Worm (Caenorhabditis elegans) whole organism, L3 larva: Measurements from ENCODE around the gene sptl-1.

Experiments used
- R02D3.7 ChIP-seq: fragments of 150-350 bp; optimal IDR thresholded peaks from 2 replicates; lab custom pipeline; 2014; ENCODE audit warnings: missing biosample characterization, missing genetic modification characterization
- ZK546.5 ChIP-seq: sonication (generic microtip); optimal IDR thresholded peaks from 2 replicates; lab custom pipeline; 2017; ENCODE audit warnings: missing biosample characterization, missing genetic modification characterization
- aly-2 ChIP-seq: fragments of 150-350 bp; optimal IDR thresholded peaks from 2 replicates; lab custom pipeline; 2014; ENCODE audit warnings: missing biosample characterization, missing genetic modification characterization
- ama-1 ChIP-seq: fragments of 150-350 bp; optimal IDR thresholded peaks from 2 replicates; lab custom pipeline; 2018
- ceh-16 ChIP-seq: sonication (generic microtip); optimal IDR thresholded peaks from 2 replicates; lab custom pipeline; 2017; ENCODE audit warnings: missing biosample characterization, missing genetic modification characterization
- ceh-28 ChIP-seq: fragments of 150-350 bp; optimal IDR thresholded peaks from 2 replicates; lab custom pipeline; 2014; ENCODE audit warnings: missing biosample characterization, missing genetic modification reagents, missing genetic modification characterization
- ceh-82 ChIP-seq: fragments of 150-350 bp; optimal IDR thresholded peaks from 2 replicates; lab custom pipeline; 2014; ENCODE audit warnings: missing biosample characterization, missing genetic modification characterization
- ceh-9 ChIP-seq: sonication (generic microtip); optimal IDR thresholded peaks from 2 replicates; lab custom pipeline; 2018; ENCODE audit warnings: missing biosample characterization, missing genetic modification characterization
- daf-12 ChIP-seq: fragments of 150-350 bp; optimal IDR thresholded peaks from 2 replicates; lab custom pipeline; 2014; ENCODE audit warnings: missing biosample characterization, missing genetic modification reagents, missing genetic modification characterization
- egl-27 ChIP-seq: sonication (generic microtip); optimal IDR thresholded peaks from 4 replicates; lab custom pipeline; 2017; ENCODE audit warnings: missing biosample characterization, missing genetic modification reagents, missing genetic modification characterization
- egl-5 ChIP-seq: fragments of 150-350 bp; optimal IDR thresholded peaks from 2 replicates; lab custom pipeline; 2017; ENCODE audit warnings: missing biosample characterization, missing genetic modification reagents, missing genetic modification characterization, inconsistent platforms
- elt-1 ChIP-seq: fragments of 150-350 bp; optimal IDR thresholded peaks from 2 replicates; lab custom pipeline; 2014; ENCODE audit warnings: missing biosample characterization, missing genetic modification characterization
- elt-2 ChIP-seq: sonication (generic microtip); optimal IDR thresholded peaks from 2 replicates; lab custom pipeline; 2016; ENCODE audit warnings: missing genetic modification reagents, mild to moderate bottlenecking, missing genetic modification characterization, missing compliant biosample characterization
- elt-3 ChIP-seq, 3 experiments: fragments of 150-350 bp in 1 of 3; sonication (generic microtip) in 2 of 3; optimal IDR thresholded peaks; 2 replicates in 2 of 3; 4 replicates in 1 of 3; lab custom pipeline; 2014 to 2017; ENCODE audit warnings: missing biosample characterization in 3 of 3, missing genetic modification characterization in 3 of 3
- eor-1 ChIP-seq, 2 experiments: fragments of 150-350 bp; optimal IDR thresholded peaks; 2 replicates each; lab custom pipeline; 2014 to 2018; ENCODE audit warnings: missing biosample characterization in 2 of 2, missing genetic modification characterization in 2 of 2
- fkh-10 ChIP-seq: sonication (generic microtip); optimal IDR thresholded peaks from 2 replicates; lab custom pipeline; 2017; ENCODE audit warnings: missing biosample characterization, missing genetic modification reagents, missing genetic modification characterization
- fkh-2 ChIP-seq: fragments of 150-350 bp; optimal IDR thresholded peaks from 2 replicates; lab custom pipeline; 2014; ENCODE audit warnings: missing biosample characterization, missing genetic modification reagents, missing genetic modification characterization
- fos-1 ChIP-seq: fragments of 150-350 bp; optimal IDR thresholded peaks from 2 replicates; lab custom pipeline; 2014; ENCODE audit warnings: missing biosample characterization, missing genetic modification characterization
- hmg-11 ChIP-seq: sonication (generic microtip); optimal IDR thresholded peaks from 2 replicates; lab custom pipeline; 2016; ENCODE audit warnings: missing genetic modification characterization, missing compliant biosample characterization
- jun-1 ChIP-seq: fragments of 150-350 bp; optimal IDR thresholded peaks from 2 replicates; lab custom pipeline; 2014; ENCODE audit warnings: missing biosample characterization, missing genetic modification reagents, missing genetic modification characterization
- lin-15B ChIP-seq: fragments of 150-350 bp; optimal IDR thresholded peaks from 2 replicates; lab custom pipeline; 2014; ENCODE audit warnings: missing biosample characterization, missing genetic modification characterization
- lin-39 ChIP-seq: fragments of 150-350 bp; optimal IDR thresholded peaks from 2 replicates; lab custom pipeline; 2018; ENCODE audit warnings: missing biosample characterization, missing genetic modification reagents, missing genetic modification characterization
- lsy-12 ChIP-seq: sonication (generic microtip); optimal IDR thresholded peaks from 2 replicates; lab custom pipeline; 2016; ENCODE audit warnings: mild to moderate bottlenecking, missing genetic modification characterization, missing compliant biosample characterization
- mdl-1 ChIP-seq: fragments of 150-350 bp; optimal IDR thresholded peaks from 2 replicates; lab custom pipeline; 2014; ENCODE audit warnings: missing biosample characterization, missing genetic modification characterization
- mml-1 ChIP-seq: fragments of 150-350 bp; sonication (generic microtip); optimal IDR thresholded peaks from 3 replicates; lab custom pipeline; 2014; ENCODE audit warnings: missing biosample characterization, missing genetic modification characterization
- nfya-1 ChIP-seq: sonication (generic microtip); optimal IDR thresholded peaks from 2 replicates; lab custom pipeline; 2017; ENCODE audit warnings: missing genetic modification characterization, mild to moderate bottlenecking, missing compliant biosample characterization, antibody characterized with exemption, moderate library complexity; ENCODE audit not compliant: insufficient read depth
- nhr-11 ChIP-seq: fragments of 150-350 bp; optimal IDR thresholded peaks from 2 replicates; lab custom pipeline; 2014; ENCODE audit warnings: missing biosample characterization, missing genetic modification characterization
- nhr-12 ChIP-seq: fragments of 150-350 bp; optimal IDR thresholded peaks from 2 replicates; lab custom pipeline; 2014; ENCODE audit warnings: missing biosample characterization, missing genetic modification characterization
- nhr-23 ChIP-seq: fragments of 150-350 bp; optimal IDR thresholded peaks from 2 replicates; lab custom pipeline; 2014; ENCODE audit warnings: missing biosample characterization, missing genetic modification reagents, missing genetic modification characterization
- nhr-237 ChIP-seq: fragments of 150-350 bp; optimal IDR thresholded peaks from 2 replicates; lab custom pipeline; 2014; ENCODE audit warnings: missing biosample characterization, missing genetic modification characterization
- nhr-25 ChIP-seq: sonication (generic microtip); optimal IDR thresholded peaks from 2 replicates; lab custom pipeline; 2017; ENCODE audit warnings: missing biosample characterization, missing genetic modification characterization
- nhr-28 ChIP-seq: fragments of 150-350 bp; optimal IDR thresholded peaks from 2 replicates; lab custom pipeline; 2014; ENCODE audit warnings: missing biosample characterization, missing genetic modification characterization
- nhr-43 ChIP-seq: sonication (generic microtip); optimal IDR thresholded peaks from 2 replicates; lab custom pipeline; 2016; ENCODE audit warnings: mild to moderate bottlenecking, missing genetic modification characterization, missing compliant biosample characterization; ENCODE audit not compliant: poor library complexity, severe bottlenecking
- nhr-67 ChIP-seq: fragments of 150-350 bp; optimal IDR thresholded peaks from 2 replicates; lab custom pipeline; 2014; ENCODE audit warnings: missing biosample characterization, missing genetic modification characterization
- nhr-76 ChIP-seq: fragments of 150-350 bp; sonication (generic microtip); optimal IDR thresholded peaks from 5 replicates; lab custom pipeline; 2014; ENCODE audit warnings: missing biosample characterization, missing genetic modification characterization
- nhr-77 ChIP-seq: fragments of 150-350 bp; optimal IDR thresholded peaks from 2 replicates; lab custom pipeline; 2014; ENCODE audit warnings: missing biosample characterization, missing genetic modification characterization
- pha-4 ChIP-seq: fragments of 150-350 bp; optimal IDR thresholded peaks from 2 replicates; lab custom pipeline; 2014; ENCODE audit warnings: missing biosample characterization, missing genetic modification reagents, missing genetic modification characterization
- pqm-1 ChIP-seq: fragments of 150-350 bp; optimal IDR thresholded peaks from 2 replicates; lab custom pipeline; 2017; ENCODE audit warnings: missing biosample characterization, missing genetic modification characterization, inconsistent platforms
- sea-2 ChIP-seq: fragments of 150-350 bp; sonication (generic microtip); optimal IDR thresholded peaks from 4 replicates; lab custom pipeline; 2014; ENCODE audit warnings: missing biosample characterization, missing genetic modification reagents, missing genetic modification characterization
- skn-1 ChIP-seq: fragments of 150-350 bp; optimal IDR thresholded peaks from 2 replicates; lab custom pipeline; 2014; ENCODE audit warnings: missing biosample characterization, missing genetic modification characterization
- snpc-4 ChIP-seq: fragments of 150-350 bp; optimal IDR thresholded peaks from 2 replicates; lab custom pipeline; 2014; ENCODE audit warnings: missing biosample characterization, missing genetic modification characterization
- tbx-2 ChIP-seq: sonication (generic microtip); optimal IDR thresholded peaks from 2 replicates; lab custom pipeline; 2016; ENCODE audit warnings: mild to moderate bottlenecking, missing genetic modification characterization, missing compliant biosample characterization
- unc-39 ChIP-seq: sonication (generic microtip); optimal IDR thresholded peaks from 4 replicates; lab custom pipeline; 2017; ENCODE audit warnings: missing biosample characterization, missing genetic modification characterization
- unc-62 ChIP-seq: fragments of 150-350 bp; sonication (generic microtip); optimal IDR thresholded peaks from 4 replicates; lab custom pipeline; 2014; ENCODE audit warnings: missing biosample characterization, missing genetic modification reagents, missing genetic modification characterization
- zag-1 ChIP-seq: fragments of 150-350 bp; optimal IDR thresholded peaks from 2 replicates; lab custom pipeline; 2014; ENCODE audit warnings: missing biosample characterization, missing genetic modification characterization
- ztf-11 ChIP-seq: fragments of 150-350 bp; optimal IDR thresholded peaks from 2 replicates; lab custom pipeline; 2014; ENCODE audit warnings: missing biosample characterization, missing genetic modification characterization
- ztf-4 ChIP-seq: fragments of 150-350 bp; optimal IDR thresholded peaks from 2 replicates; lab custom pipeline; 2014; ENCODE audit warnings: missing biosample characterization, missing genetic modification characterization

sptl-1 gene

DNA sequence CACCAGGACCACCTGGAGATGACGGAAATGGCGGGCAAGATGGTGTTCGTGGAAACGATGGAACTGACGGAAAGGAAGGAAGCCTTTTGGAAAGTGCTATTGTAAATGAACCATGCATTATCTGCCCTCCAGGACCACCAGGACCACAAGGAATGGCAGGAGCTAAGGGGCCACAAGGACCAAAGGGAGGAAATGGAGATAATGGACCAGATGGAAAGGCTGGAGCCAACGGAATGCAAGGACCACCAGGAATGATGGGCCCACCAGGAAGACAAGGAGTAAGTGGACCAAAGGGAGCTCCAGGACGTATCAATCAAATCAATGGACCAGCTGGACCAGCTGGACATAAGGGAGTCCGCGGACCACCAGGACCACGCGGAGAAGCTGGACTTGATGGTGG, 27.7 kb upstream of the sptl-1 start:
- no peak for TF ChIP-seq nhr-11 (tag; lab: Kevin White, UChicago)
- peak; percentile 14 for TF ChIP-seq ama-1 (lab: Kevin White, UChicago)
- TF ChIP-seq hmg-11: no peak
- no peak for TF ChIP-seq mml-1 (tag; lab: Kevin White, UChicago)
- TF ChIP-seq nhr-237 (tag; lab: Kevin White, UChicago): no peak

ce11 chrII:24559-24998, 26.9 kb upstream of the sptl-1 start, which contains the start of gene enee-1:
Gene enee-1 (plus strand): TSS chrII:24666.
- TF ChIP-seq fkh-2 (tag; lab: Kevin White, UChicago) (no peak), nhr-67 (tag; lab: Kevin White, UChicago) (no peak), ceh-28 (tag; lab: Kevin White, UChicago) (peak; percentile 80), nhr-23 (peak; percentile 93), elt-2 (peak; percentile 42), pha-4 (tag; lab: Kevin White, UChicago) (peak; percentile 93), nhr-11 (tag; lab: Kevin White, UChicago) (no peak), sea-2 (GFP tag; lab: Kevin White, UChicago) (no peak), pqm-1 (tag; lab: Kevin White, UChicago) (peak; percentile 46), egl-5 (tag; lab: Kevin White, UChicago) (peak; percentile 73), eor-1 (tag; optimal IDR thresholded peaks at IDR 0.05; lab: Kevin White, UChicago) (no peak), egl-27 (no peak), hmg-11 (peak; percentile 0), nhr-76 (tag; lab: Kevin White, UChicago) (no peak), nhr-25 (tag; lab: Kevin White, UChicago) (peak; percentile 89), unc-39 (no peak), jun-1 (tag; lab: Kevin White, UChicago) (peak; percentile 38), ceh-16 (tag; lab: Kevin White, UChicago) (no peak), ZK546.5 (tag; lab: Kevin White, UChicago) (no peak), daf-12 (tag; lab: Kevin White, UChicago) (no peak), elt-3 (tag; optimal IDR thresholded peaks at IDR 0.05; lab: Kevin White, UChicago) (no peak), R02D3.7 (peak; percentile 59), tbx-2 (tag; lab: Kevin White, UChicago) (peak; percentile 82), ztf-4 (tag; lab: Kevin White, UChicago) (peak; percentile 79), lsy-12 (tag; lab: Kevin White, UChicago) (peak; percentile 77), zag-1 (tag; lab: Kevin White, UChicago) (no peak), aly-2 (tag; lab: Kevin White, UChicago) (no peak), nhr-12 (tag; lab: Kevin White, UChicago) (no peak), mml-1 (tag; lab: Kevin White, UChicago) (no peak), elt-1 (tag; lab: Kevin White, UChicago) (no peak), lin-15B (tag; lab: Kevin White, UChicago) (peak; percentile 90), fkh-10 (GFP tag; lab: Kevin White, UChicago) (peak; percentile 16), ama-1 (lab: Kevin White, UChicago) (peak; percentile 97), snpc-4 (tag; lab: Kevin White, UChicago) (peak; percentile 74), nhr-77 (peak; percentile 34), nfya-1 (tag; lab: Kevin White, UChicago) (peak; percentile 90), ceh-9 (no peak), nhr-237 (tag; lab: Kevin White, UChicago) (no peak), lin-39 (tag; lab: Kevin White, UChicago) (peak; percentile 81), fos-1 (tag; lab: Kevin White, UChicago) (peak; percentile 49), ztf-11 (tag; lab: Kevin White, UChicago) (peak; percentile 8), mdl-1 (no peak), skn-1 (tag; lab: Kevin White, UChicago) (peak; percentile 65), unc-62 (GFP tag; lab: Kevin White, UChicago) (no peak), nhr-28 (no peak), nhr-43 (peak; percentile 91), ceh-82 (tag; lab: Kevin White, UChicago) (no peak)
